Fruit fly (Drosophila melanogaster): Measurements from ENCODE around the gene mbc.

- TF ChIP-seq cyc (GFP tag; optimal IDR thresholded peaks at IDR 0.05) = peak; percentile 47
- peak; percentile 65 for TF ChIP-seq CG8632 (GFP tag; optimal IDR thresholded peaks at IDR 0.05)
- peak; percentile 63 for TF ChIP-seq CG34406 (GFP tag; optimal IDR thresholded peaks at IDR 0.05)
Measured at dm6 chr3R:23788406-23789021, 6.9 kb downstream of the mbc start.

Data from whole organism, prepupa.